Worm (Caenorhabditis elegans): ENCODE results near the gene col-122.

ce11 chrIV:9538214-9538613, 25.0 kb upstream of the col-122 start:
- no peak for TF ChIP-seq nhr-237 (tag; optimal IDR thresholded peaks at IDR 0.05)
- no peak for TF ChIP-seq zag-1 (tag; optimal IDR thresholded peaks at IDR 0.05)
- no peak for TF ChIP-seq fos-1 (tag; optimal IDR thresholded peaks at IDR 0.05)
- TF ChIP-seq sma-3 (GFP tag; optimal IDR thresholded peaks at IDR 0.05) = no peak

All from whole organism, L2 larva.